Worm (Caenorhabditis elegans): ENCODE results near the gene tald-1.

DNA sequence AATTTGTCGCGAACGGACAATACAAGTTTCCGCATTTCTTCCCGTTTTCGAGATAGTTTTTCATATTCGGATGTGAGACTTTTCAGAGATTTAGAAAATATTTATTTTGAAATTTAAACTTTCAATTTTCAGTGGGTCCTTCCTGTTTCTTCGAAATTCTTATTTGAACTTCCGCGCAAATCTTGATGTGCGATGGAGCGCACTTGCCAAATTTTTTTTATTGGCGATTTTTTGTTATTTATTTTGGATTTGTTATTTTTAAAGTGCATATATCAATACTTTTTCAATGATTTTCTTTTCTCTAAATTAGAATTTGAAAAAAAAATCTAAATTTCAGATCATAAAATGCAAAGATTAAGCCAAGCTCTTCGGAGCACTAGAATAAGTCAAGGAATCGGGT is 29.2 kb upstream of the tald-1 start, which contains the start of gene sars-2:
- no peak for TF ChIP-seq sox-2 (GFP tag; IDR thresholded peaks at IDR 0.05)
- TF ChIP-seq C08G9.2 (tag; optimal IDR thresholded peaks at IDR 0.05): no peak
- no peak for TF ChIP-seq nfya-1 (tag; optimal IDR thresholded peaks at IDR 0.05)
- TF ChIP-seq ama-1 (optimal IDR thresholded peaks at IDR 0.05): no peak
- TF ChIP-seq ceh-34 (tag; optimal IDR thresholded peaks at IDR 0.05): no peak

Data from whole organism, late embryonic.